Worm (Caenorhabditis elegans): ENCODE measurements around the gene ivns-1.

DNA sequence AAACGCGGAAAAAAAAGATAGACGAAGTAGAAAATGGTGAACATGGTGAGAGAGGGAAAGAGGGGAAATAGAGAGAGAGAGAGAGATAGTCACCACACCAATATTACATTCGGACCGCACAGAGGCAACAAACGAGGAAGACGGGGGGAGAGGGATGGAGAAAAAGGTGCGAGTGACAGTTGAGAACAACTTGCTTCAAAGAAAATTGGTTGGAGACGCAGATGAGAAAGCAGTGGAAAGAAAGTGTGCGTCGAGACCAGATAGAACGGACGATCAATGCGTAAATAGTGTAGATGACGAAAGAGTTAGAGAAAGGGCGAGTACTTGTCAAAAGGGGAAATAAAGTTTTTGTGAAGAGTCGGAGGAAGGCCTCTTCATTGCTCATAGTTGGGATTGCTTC, 36.2 kb upstream of the ivns-1 start:
- TF ChIP-seq unc-62 (GFP tag; optimal IDR thresholded peaks at IDR 0.05): peak; percentile 89
- peak; percentile 35 for TF ChIP-seq pha-4 (tag; optimal IDR thresholded peaks at IDR 0.05)
- TF ChIP-seq ztf-11 (tag; optimal IDR thresholded peaks at IDR 0.05): peak; percentile 10
- TF ChIP-seq mab-5 (tag; optimal IDR thresholded peaks at IDR 0.05): no peak
- peak; percentile 5 for TF ChIP-seq mep-1 (tag; optimal IDR thresholded peaks at IDR 0.05)
